Fruit fly (Drosophila melanogaster) whole organism, pupa: ENCODE results near the gene CG4287.
A peak's percentile ranks its signal among the peaks of the same experiment; 100 is the strongest.

Experiments used
- CG10348 ChIP-seq: fragments of 200-800 bp; sonication (Bioruptor generic); IDR thresholded peaks from 2 replicates; pipeline ENCODE4 v1.3.6; 2022; ENCODE audit warnings: missing biosample characterization, missing genetic modification characterization
- CG12605 ChIP-seq: fragments of 200-800 bp; sonication (Bioruptor generic); IDR thresholded peaks from 2 replicates; pipeline ENCODE4 v1.3.6; 2022; ENCODE audit warnings: missing biosample characterization, missing genetic modification characterization
- CG13204 ChIP-seq: fragments of 200-800 bp; sonication (Bioruptor generic); optimal IDR thresholded peaks from 2 replicates; lab custom pipeline; 2018; ENCODE audit warnings: missing biosample characterization, mild to moderate bottlenecking, missing genetic modification characterization, moderate library complexity
- CG15710 ChIP-seq: fragments of 200-800 bp; sonication (Bioruptor generic); optimal IDR thresholded peaks from 2 replicates; lab custom pipeline; 2018; ENCODE audit warnings: missing biosample characterization, mild to moderate bottlenecking, missing genetic modification characterization, moderate library complexity
- CG17806 ChIP-seq: fragments of 200-800 bp; sonication (Bioruptor generic); optimal IDR thresholded peaks from 2 replicates; lab custom pipeline; 2018; ENCODE audit warnings: missing biosample characterization, mild to moderate bottlenecking, missing genetic modification characterization, moderate library complexity
- CG32121 ChIP-seq: fragments of 200-800 bp; sonication (Bioruptor generic); IDR thresholded peaks from 2 replicates; pipeline ENCODE4 v1.3.6; 2022; ENCODE audit warnings: missing biosample characterization, missing genetic modification characterization
- CG4496 ChIP-seq: fragments of 200-800 bp; sonication (Bioruptor generic); IDR thresholded peaks from 3 replicates; pipeline ENCODE4 v1.3.6; 2022; ENCODE audit warnings: missing biosample characterization, missing genetic modification characterization
- CG8159 ChIP-seq: fragments of 200-800 bp; sonication (Bioruptor generic); optimal IDR thresholded peaks from 3 replicates; lab custom pipeline; 2018; ENCODE audit warnings: missing biosample characterization, mild to moderate bottlenecking, missing genetic modification characterization, moderate library complexity
- CG8301 ChIP-seq: fragments of 200-800 bp; sonication (Bioruptor generic); optimal IDR thresholded peaks from 2 replicates; lab custom pipeline; 2018; ENCODE audit warnings: missing biosample characterization, mild to moderate bottlenecking, missing genetic modification characterization
- CG9948 ChIP-seq: fragments of 200-800 bp; sonication (Bioruptor generic); optimal IDR thresholded peaks from 2 replicates; lab custom pipeline; 2018; ENCODE audit warnings: missing biosample characterization, mild to moderate bottlenecking, missing genetic modification characterization, moderate library complexity
- D1 ChIP-seq: fragments of 200-800 bp; sonication (Bioruptor generic); optimal IDR thresholded peaks from 2 replicates; lab custom pipeline; 2018; ENCODE audit warnings: missing biosample characterization, mild to moderate bottlenecking, missing genetic modification characterization, moderate library complexity
- EcR ChIP-seq: fragments of 200-800 bp; sonication (Bioruptor generic); optimal IDR thresholded peaks from 3 replicates; lab custom pipeline; 2019; ENCODE audit warnings: missing biosample characterization, missing genetic modification characterization, mild to moderate bottlenecking, moderate library complexity, missing genetic modification reagents
- Ets98B ChIP-seq: fragments of 200-800 bp; sonication (Bioruptor generic); IDR thresholded peaks from 2 replicates; pipeline ENCODE4 v1.3.6; 2022; ENCODE audit warnings: missing biosample characterization, missing genetic modification characterization
- Pif1A ChIP-seq: fragments of 200-800 bp; sonication (Bioruptor generic); optimal IDR thresholded peaks from 3 replicates; lab custom pipeline; 2016; ENCODE audit warnings: missing biosample characterization, missing genetic modification characterization
- Pif1B ChIP-seq: fragments of 200-800 bp; sonication (Bioruptor generic); optimal IDR thresholded peaks from 3 replicates; lab custom pipeline; 2016; ENCODE audit warnings: missing biosample characterization, missing genetic modification characterization
- Snoo ChIP-seq: fragments of 200-800 bp; sonication (Bioruptor generic); optimal IDR thresholded peaks from 3 replicates; lab custom pipeline; 2017; ENCODE audit warnings: missing biosample characterization, mild to moderate bottlenecking, missing genetic modification characterization, inconsistent platforms
- fd96Ca ChIP-seq: fragments of 200-800 bp; sonication (Bioruptor generic); IDR thresholded peaks from 3 replicates; pipeline ENCODE4 v1.3.6; 2022; ENCODE audit warnings: missing biosample characterization, missing genetic modification characterization
- gl ChIP-seq: fragments of 200-800 bp; sonication (Bioruptor generic); optimal IDR thresholded peaks from 2 replicates; lab custom pipeline; 2018; ENCODE audit warnings: missing biosample characterization, mild to moderate bottlenecking, missing genetic modification characterization
- rn ChIP-seq: fragments of 200-800 bp; sonication (Bioruptor generic); IDR thresholded peaks from 2 replicates; pipeline ENCODE4 v1.3.6; 2022; ENCODE audit warnings: missing biosample characterization, missing genetic modification characterization

The CG4287 gene

dm6 chr3R:15937708-15938107 is 26.0 kb downstream of the CG4287 start:
- TF ChIP-seq CG15710 (tag; lab: Kevin White, UChicago) (no peak), CG9948 (no peak), EcR (GFP tag; lab: Kevin White, UChicago) (no peak), CG12605 (GFP tag; lab: Robert Waterston, UW) (no peak), CG10348 (GFP tag; lab: Robert Waterston, UW) (no peak), Pif1B (GFP tag; lab: Kevin White, UChicago) (no peak), Snoo (tag; lab: Kevin White, UChicago) (no peak), Pif1A (GFP tag; lab: Kevin White, UChicago) (no peak), CG8301 (tag; lab: Kevin White, UChicago) (no peak), CG13204 (no peak), fd96Ca (GFP tag; lab: Robert Waterston, UW) (no peak), CG4496 (no peak), CG8159 (tag; lab: Kevin White, UChicago) (no peak)

- no peak for TF ChIP-seq CG4496
Observed at dm6 chr3R:15935538-15935937, 28.1 kb downstream of the CG4287 start.

dm6 chr3R:15934952-15935351 is 28.7 kb downstream of the CG4287 start, which contains the start of gene Sap47:
TSS of gene Sap47 (plus strand) at chr3R:15935100.
- TF ChIP-seq CG32121 (GFP tag; lab: Robert Waterston, UW) (peak; percentile 18; the same call in 1 of the 2 replicates), CG4496 (0 out of 3 replicates have a peak, but pooled peaks have one; percentile 12), CG8159 (tag; lab: Kevin White, UChicago) (no peak), fd96Ca (GFP tag; lab: Robert Waterston, UW) (no peak), CG8301 (tag; lab: Kevin White, UChicago) (no peak), CG10348 (GFP tag; lab: Robert Waterston, UW) (no peak)

- TF ChIP-seq CG4496: 0 out of 3 replicates have a peak, but pooled peaks have one; percentile 8
- TF ChIP-seq CG32121 (GFP tag; lab: Robert Waterston, UW): no peak
- no peak for TF ChIP-seq Ets98B
- TF ChIP-seq rn (GFP tag; lab: Robert Waterston, UW): no peak
- TF ChIP-seq gl (tag; lab: Kevin White, UChicago): no peak
Observed at dm6 chr3R:15933609-15934232, 29.9 kb downstream of the CG4287 start, which contains the start of the genes CG5478 and blp. TSS of gene CG5478 (minus strand) at chr3R:15933734. TSS of gene blp (plus strand) at chr3R:15933847.

dm6 chr3R:15930050-15930449 is 33.6 kb downstream of the CG4287 start:
- no peak for TF ChIP-seq D1 (tag; lab: Kevin White, UChicago)

dm6 chr3R:15928127-15928526 is 35.5 kb downstream of the CG4287 start:
- TF ChIP-seq Pif1B (GFP tag; lab: Kevin White, UChicago) (no peak), CG32121 (GFP tag; lab: Robert Waterston, UW) (no peak), CG17806 (tag; lab: Kevin White, UChicago) (no peak), CG8159 (tag; lab: Kevin White, UChicago) (no peak), CG9948 (no peak), Snoo (tag; lab: Kevin White, UChicago) (no peak), EcR (GFP tag; lab: Kevin White, UChicago) (no peak), rn (GFP tag; lab: Robert Waterston, UW) (no peak), CG15710 (tag; lab: Kevin White, UChicago) (no peak), D1 (tag; lab: Kevin White, UChicago) (no peak), CG13204 (no peak), CG12605 (GFP tag; lab: Robert Waterston, UW) (no peak), CG10348 (GFP tag; lab: Robert Waterston, UW) (no peak), CG4496 (no peak)

- no peak for TF ChIP-seq CG8159 (tag; lab: Kevin White, UChicago)
- TF ChIP-seq Pif1A (GFP tag; lab: Kevin White, UChicago): no peak
- no peak for TF ChIP-seq EcR (GFP tag; lab: Kevin White, UChicago)
- TF ChIP-seq rn (GFP tag; lab: Robert Waterston, UW): no peak
- no peak for TF ChIP-seq CG15710 (tag; lab: Kevin White, UChicago)
- peak; percentile 70 for TF ChIP-seq Ets98B
- peak; percentile 74 for TF ChIP-seq CG8301 (tag; lab: Kevin White, UChicago)
- no peak for TF ChIP-seq Pif1B (GFP tag; lab: Kevin White, UChicago)
- TF ChIP-seq Snoo (tag; lab: Kevin White, UChicago): no peak
- TF ChIP-seq CG17806 (tag; lab: Kevin White, UChicago): no peak
- no peak for TF ChIP-seq CG10348 (GFP tag; lab: Robert Waterston, UW)
- peak; percentile 75 for TF ChIP-seq CG32121 (GFP tag; lab: Robert Waterston, UW)
- peak; percentile 86 for TF ChIP-seq CG4496
- no peak for TF ChIP-seq CG9948
- TF ChIP-seq fd96Ca (GFP tag; lab: Robert Waterston, UW): peak; percentile 74
- TF ChIP-seq CG13204: no peak
Observed at dm6 chr3R:15927172-15927571, 36.5 kb downstream of the CG4287 start.
